Worm (Caenorhabditis elegans): ENCODE data around the gene C01G10.18.

C01G10.18 gene

ce11 chrV:15055873-15056272, 32.6 kb downstream of the C01G10.18 start, which contains the start of gene C25D7.16:
C25D7.16 (plus strand) TSS chrV:15056173.
- TF ChIP-seq tab-1 (GFP tag; IDR thresholded peaks at IDR 0.05) (no peak), ztf-29 (GFP tag; IDR thresholded peaks at IDR 0.05) (no peak)

ce11 chrV:15054733-15055132, 33.8 kb downstream of the C01G10.18 start:
- TF ChIP-seq klf-2 (GFP tag; conservative IDR thresholded peaks at IDR 0.05) (no peak), ztf-29 (GFP tag; IDR thresholded peaks at IDR 0.05) (no peak), flt-1 (GFP tag; IDR thresholded peaks at IDR 0.05) (no peak), ztf-23 (GFP tag; IDR thresholded peaks at IDR 0.05) (no peak)

- no peak for TF ChIP-seq T22C8.4 (GFP tag; IDR thresholded peaks at IDR 0.05)
- no peak for TF ChIP-seq med-1 (GFP tag; optimal IDR thresholded peaks at IDR 0.05; ENCODE audit: insufficient read depth)
- no peak for TF ChIP-seq ztf-29 (GFP tag; IDR thresholded peaks at IDR 0.05)
- no peak for TF ChIP-seq tab-1 (GFP tag; IDR thresholded peaks at IDR 0.05)
- no peak for TF ChIP-seq cog-1 (tag; optimal IDR thresholded peaks at IDR 0.05)
- TF ChIP-seq ztf-23 (GFP tag; IDR thresholded peaks at IDR 0.05) = no peak
- no peak for TF ChIP-seq flt-1 (GFP tag; IDR thresholded peaks at IDR 0.05)
- no peak for TF ChIP-seq ref-1 (GFP tag; conservative IDR thresholded peaks at IDR 0.05)
- TF ChIP-seq klf-2 (GFP tag; conservative IDR thresholded peaks at IDR 0.05) = no peak
Measured at ce11 chrV:15052368-15052767, 36.1 kb downstream of the C01G10.18 start, which contains the start of the genes fbxa-82 and C25D7.5. fbxa-82 (minus strand) TSS chrV:15052530. C25D7.5 (plus strand) TSS chrV:15052650.

DNA sequence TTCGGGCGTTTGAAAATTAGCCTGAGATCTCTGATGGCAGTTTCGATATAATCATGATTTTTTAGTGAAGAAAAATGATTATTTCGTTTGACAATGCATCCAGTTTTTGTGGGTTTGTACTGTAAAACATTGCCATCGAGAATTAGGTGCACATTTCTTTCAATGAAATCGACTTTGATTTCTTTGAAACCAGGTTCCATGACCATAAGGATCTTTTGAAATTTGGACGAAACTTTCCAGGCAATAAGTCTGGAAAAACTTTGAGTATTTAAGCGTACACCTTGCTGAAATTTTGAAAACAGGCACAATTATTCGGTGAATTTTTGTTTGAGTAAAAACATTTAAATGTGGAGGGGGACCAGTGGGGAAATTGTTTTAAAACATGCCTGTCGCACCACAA, 36.8 kb downstream of the C01G10.18 start:
- no peak for TF ChIP-seq tab-1 (GFP tag; IDR thresholded peaks at IDR 0.05)
- TF ChIP-seq med-1 (GFP tag; optimal IDR thresholded peaks at IDR 0.05; ENCODE audit: insufficient read depth) = no peak
- TF ChIP-seq T22C8.4 (GFP tag; IDR thresholded peaks at IDR 0.05) = no peak
- no peak for TF ChIP-seq cog-1 (tag; optimal IDR thresholded peaks at IDR 0.05)
- TF ChIP-seq ztf-23 (GFP tag; IDR thresholded peaks at IDR 0.05) = no peak
- TF ChIP-seq ztf-29 (GFP tag; IDR thresholded peaks at IDR 0.05) = no peak
- TF ChIP-seq ref-1 (GFP tag; conservative IDR thresholded peaks at IDR 0.05) = no peak
- TF ChIP-seq flt-1 (GFP tag; IDR thresholded peaks at IDR 0.05) = no peak
- no peak for TF ChIP-seq klf-2 (GFP tag; conservative IDR thresholded peaks at IDR 0.05)

DNA sequence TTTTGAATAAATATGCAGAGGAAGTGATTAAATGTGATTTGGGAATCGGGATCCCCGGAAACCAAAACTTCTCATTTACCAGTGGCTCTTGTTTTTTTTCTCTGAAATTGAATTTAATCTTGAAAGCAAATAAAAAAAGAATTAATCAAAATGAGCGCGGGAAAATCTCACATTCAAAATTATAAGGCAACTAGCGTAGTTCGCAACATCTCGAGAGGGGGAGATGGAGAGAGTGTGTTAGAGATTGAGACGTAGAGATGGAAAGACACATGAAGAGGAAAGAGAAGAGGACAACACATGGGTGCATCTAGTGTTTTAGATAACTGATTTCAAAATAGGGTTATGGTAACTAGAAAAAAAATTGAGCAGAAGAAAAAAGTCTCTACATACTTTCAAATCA, 40.4 kb downstream of the C01G10.18 start, which contains the start of gene sdc-3:
Gene sdc-3 (minus strand): TSS at position 101 of the 400 bp plus-strand sequence.
- TF ChIP-seq flt-1 (GFP tag; IDR thresholded peaks at IDR 0.05) (no peak), cog-1 (tag; optimal IDR thresholded peaks at IDR 0.05) (no peak), ref-1 (GFP tag; conservative IDR thresholded peaks at IDR 0.05) (no peak), klf-2 (GFP tag; conservative IDR thresholded peaks at IDR 0.05) (no peak), tab-1 (GFP tag; IDR thresholded peaks at IDR 0.05) (no peak), T22C8.4 (GFP tag; IDR thresholded peaks at IDR 0.05) (no peak), ztf-29 (GFP tag; IDR thresholded peaks at IDR 0.05) (no peak), med-1 (GFP tag; optimal IDR thresholded peaks at IDR 0.05; ENCODE audit: insufficient read depth) (no peak), ztf-23 (GFP tag; IDR thresholded peaks at IDR 0.05) (no peak)
